Worm (Caenorhabditis elegans) whole organism, L4 larva: ENCODE measurements around the gene his-40.

Source experiments
- F26F4.8 ChIP-seq: fragments of 200-800 bp; sonication (Bioruptor generic); conservative IDR thresholded peaks from 2 replicates; pipeline ENCODE4 v1.3.6; 2022; ENCODE audit warnings: missing genetic modification characterization, missing compliant biosample characterization
- T26A8.4 ChIP-seq: fragments of 200-800 bp; sonication (Bioruptor generic); IDR thresholded peaks from 2 replicates; pipeline ENCODE4 v1.3.6; 2022; ENCODE audit warnings: missing genetic modification characterization, missing compliant biosample characterization
- Y5F2A.4 ChIP-seq: fragments of 200-800 bp; sonication (Bioruptor generic); optimal IDR thresholded peaks from 2 replicates; lab custom pipeline; 2018; ENCODE audit warnings: mild to moderate bottlenecking, missing genetic modification characterization, missing compliant biosample characterization
- ama-1 ChIP-seq: fragments of 150-350 bp; optimal IDR thresholded peaks from 2 replicates; lab custom pipeline; 2014; ENCODE audit warnings: inconsistent platforms, mixed read lengths
- ceh-20 ChIP-seq: fragments of 200-800 bp; sonication (Bioruptor generic); IDR thresholded peaks from 2 replicates; pipeline ENCODE4 v1.3.6; 2022; ENCODE audit warnings: missing genetic modification reagents, missing genetic modification characterization, missing compliant biosample characterization
- ceh-32 ChIP-seq: sonication (generic microtip); optimal IDR thresholded peaks from 2 replicates; lab custom pipeline; 2016; ENCODE audit warnings: mild to moderate bottlenecking, missing genetic modification characterization, missing compliant biosample characterization; ENCODE audit not compliant: poor library complexity
- ctbp-1 ChIP-seq: fragments of 200-800 bp; sonication (Bioruptor generic); IDR thresholded peaks from 2 replicates; pipeline ENCODE4 v1.3.6; 2022; ENCODE audit warnings: missing genetic modification reagents, missing genetic modification characterization, missing compliant biosample characterization
- daf-16 ChIP-seq, 3 experiments: sonication (generic microtip); optimal IDR thresholded peaks; 2 replicates each; lab custom pipeline; 2016 to 2017; ENCODE audit warnings: missing genetic modification characterization in 3 of 3, missing genetic modification reagents in 3 of 3, mild to moderate bottlenecking in 2 of 3, missing compliant biosample characterization in 2 of 3, missing biosample characterization in 1 of 3, moderate library complexity in 1 of 3
- dmd-6 ChIP-seq: fragments of 200-800 bp; sonication (Bioruptor generic); IDR thresholded peaks from 2 replicates; pipeline ENCODE4 v1.3.6; 2022; ENCODE audit warnings: missing genetic modification reagents, missing genetic modification characterization, missing compliant biosample characterization
- dmd-9 ChIP-seq: fragments of 200-800 bp; sonication (Bioruptor generic); IDR thresholded peaks from 2 replicates; pipeline ENCODE4 v1.3.6; 2022; ENCODE audit warnings: missing genetic modification reagents, missing genetic modification characterization, missing compliant biosample characterization
- duxl-1 ChIP-seq: sonication (generic microtip); optimal IDR thresholded peaks from 2 replicates; lab custom pipeline; 2016; ENCODE audit warnings: mild to moderate bottlenecking, missing genetic modification characterization, moderate library complexity, missing compliant biosample characterization; ENCODE audit not compliant: poor library complexity
- dve-1 ChIP-seq: sonication (generic microtip); optimal IDR thresholded peaks from 2 replicates; lab custom pipeline; 2017; ENCODE audit warnings: antibody characterized with exemption, mild to moderate bottlenecking, missing genetic modification characterization, missing compliant biosample characterization; ENCODE audit not compliant: insufficient read depth
- egl-43 ChIP-seq: fragments of 200-800 bp; sonication (Bioruptor generic); IDR thresholded peaks from 2 replicates; pipeline ENCODE4 v1.3.6; 2022; ENCODE audit warnings: missing genetic modification reagents, missing genetic modification characterization, missing compliant biosample characterization
- hlh-11 ChIP-seq: fragments of 200-800 bp; sonication (Bioruptor generic); optimal IDR thresholded peaks from 2 replicates; lab custom pipeline; 2018; ENCODE audit warnings: mild to moderate bottlenecking, missing genetic modification characterization, missing compliant biosample characterization
- lim-7 ChIP-seq: fragments of 200-800 bp; sonication (Bioruptor generic); IDR thresholded peaks from 2 replicates; pipeline ENCODE4 v1.3.6; 2022; ENCODE audit warnings: missing genetic modification characterization, missing compliant biosample characterization
- mdl-1 ChIP-seq, 2 experiments: fragments of 150-350 bp in 1 of 2; sonication (generic microtip) in 1 of 2; optimal IDR thresholded peaks; 2 replicates each; lab custom pipeline; 2014 to 2017; ENCODE audit warnings: missing biosample characterization in 2 of 2, missing genetic modification characterization in 2 of 2
- mdt-29 ChIP-seq: fragments of 200-800 bp; sonication (Bioruptor generic); IDR thresholded peaks from 2 replicates; pipeline ENCODE4 v1.3.6; 2022; ENCODE audit warnings: missing genetic modification reagents, missing genetic modification characterization, missing compliant biosample characterization
- mes-2 ChIP-seq: sonication (generic microtip); optimal IDR thresholded peaks from 2 replicates; lab custom pipeline; 2016; ENCODE audit warnings: missing genotype, mild to moderate bottlenecking, missing genetic modification characterization, missing compliant biosample characterization; ENCODE audit not compliant: poor library complexity, severe bottlenecking
- mxl-3 ChIP-seq: fragments of 200-800 bp; sonication (Bioruptor generic); optimal IDR thresholded peaks from 2 replicates; lab custom pipeline; 2018; ENCODE audit warnings: mild to moderate bottlenecking, missing genetic modification characterization, missing compliant biosample characterization
- nhr-10 ChIP-seq: fragments of 150-350 bp; optimal IDR thresholded peaks from 2 replicates; lab custom pipeline; 2014; ENCODE audit warnings: missing biosample characterization, missing genetic modification characterization
- nhr-102 ChIP-seq: sonication (generic microtip); optimal IDR thresholded peaks from 2 replicates; lab custom pipeline; 2016; ENCODE audit warnings: mild to moderate bottlenecking, missing genetic modification characterization, moderate library complexity, missing compliant biosample characterization
- nhr-25 ChIP-seq: sonication (generic microtip); optimal IDR thresholded peaks from 2 replicates; lab custom pipeline; 2017; ENCODE audit warnings: missing genetic modification characterization, mild to moderate bottlenecking, missing compliant biosample characterization, antibody characterized with exemption, moderate library complexity, borderline replicate concordance; ENCODE audit not compliant: insufficient read depth
- nhr-28 ChIP-seq: fragments of 150-350 bp; optimal IDR thresholded peaks from 2 replicates; lab custom pipeline; 2014; ENCODE audit warnings: missing biosample characterization, missing genetic modification characterization
- nhr-42 ChIP-seq: fragments of 200-800 bp; sonication (Bioruptor generic); IDR thresholded peaks from 2 replicates; pipeline ENCODE4 v1.3.6; 2022; ENCODE audit warnings: missing genetic modification characterization, missing compliant biosample characterization
- nhr-48 ChIP-seq: sonication (generic microtip); optimal IDR thresholded peaks from 2 replicates; lab custom pipeline; 2016; ENCODE audit warnings: mild to moderate bottlenecking, missing genetic modification characterization, missing compliant biosample characterization
- nhr-6 ChIP-seq: fragments of 150-350 bp; optimal IDR thresholded peaks from 2 replicates; lab custom pipeline; 2014; ENCODE audit warnings: missing biosample characterization, missing genetic modification characterization
- nhr-77 ChIP-seq: fragments of 150-350 bp; optimal IDR thresholded peaks from 2 replicates; lab custom pipeline; 2014; ENCODE audit warnings: missing biosample characterization, missing genetic modification characterization
- pha-4 ChIP-seq, 2 experiments: fragments of 150-350 bp in 1 of 2; fragments of 200-800 bp in 1 of 2; sonication (Bioruptor generic) in 1 of 2; IDR thresholded peaks in 1 of 2; optimal IDR thresholded peaks in 1 of 2; 2 replicates each; pipeline versions ENCODE4 v1.3.6 to Lab custom; 2014 to 2022; ENCODE audit warnings: missing genetic modification characterization in 2 of 2, missing genetic modification reagents in 2 of 2, missing biosample characterization in 1 of 2, missing compliant biosample characterization in 1 of 2
- php-3 ChIP-seq: fragments of 200-800 bp; sonication (Bioruptor generic); IDR thresholded peaks from 2 replicates; pipeline ENCODE4 v1.3.6; 2022; ENCODE audit warnings: missing genetic modification reagents, missing genetic modification characterization, missing compliant biosample characterization
- pqm-1 ChIP-seq: sonication (generic microtip); optimal IDR thresholded peaks from 2 replicates; lab custom pipeline; 2017; ENCODE audit warnings: missing biosample characterization, missing genetic modification characterization
- rbr-2 ChIP-seq: sonication (generic microtip); optimal IDR thresholded peaks from 2 replicates; lab custom pipeline; 2016; ENCODE audit warnings: missing genotype, missing genetic modification characterization, missing compliant biosample characterization
- saeg-2 ChIP-seq: fragments of 200-800 bp; sonication (Bioruptor generic); IDR thresholded peaks from 2 replicates; pipeline ENCODE4 v1.3.6; 2022; ENCODE audit warnings: missing genetic modification reagents, missing genetic modification characterization, missing compliant biosample characterization
- sdz-12 ChIP-seq: fragments of 200-800 bp; sonication (Bioruptor generic); optimal IDR thresholded peaks from 2 replicates; lab custom pipeline; 2018; ENCODE audit warnings: mild to moderate bottlenecking, missing genetic modification characterization, missing compliant biosample characterization
- tra-1 ChIP-seq: fragments of 200-800 bp; sonication (Bioruptor generic); IDR thresholded peaks from 2 replicates; pipeline ENCODE4 v1.3.6; 2022; ENCODE audit warnings: missing genetic modification reagents, missing genetic modification characterization, missing compliant biosample characterization
- unc-62 ChIP-seq, 3 experiments: fragments of 150-350 bp in 1 of 3; sonication (generic microtip); optimal IDR thresholded peaks in 2 of 3; peaks in 1 of 3; 1 replicate in 1 of 3; 2 replicates in 2 of 3; lab custom pipeline; 2014 to 2017; ENCODE audit warnings: missing biosample characterization in 3 of 3, missing genetic modification characterization in 3 of 3, missing genetic modification reagents in 3 of 3, missing genotype in 1 of 3
- vab-7 ChIP-seq: fragments of 200-800 bp; sonication (Bioruptor generic); IDR thresholded peaks from 2 replicates; pipeline ENCODE4 v1.3.6; 2022; ENCODE audit warnings: missing genetic modification reagents, missing genetic modification characterization, missing compliant biosample characterization
- ztf-11 ChIP-seq: fragments of 150-350 bp; optimal IDR thresholded peaks from 2 replicates; lab custom pipeline; 2014; ENCODE audit warnings: missing biosample characterization, missing genetic modification characterization

Gene his-40

ce11 chrX:7315329-7315728, 5.4 kb downstream of the his-40 start, which contains the start of gene spp-3 (continued):
- peak; percentile 24 for TF ChIP-seq mxl-3 (GFP tag; lab: Kevin White, UChicago)
- TF ChIP-seq sdz-12 (GFP tag; lab: Kevin White, UChicago) = no peak
- TF ChIP-seq ctbp-1 (GFP tag; lab: Robert Waterston, UW) = no peak
- TF ChIP-seq php-3 (GFP tag; lab: Robert Waterston, UW) = peak; percentile 89
- TF ChIP-seq dmd-9 (GFP tag; lab: Robert Waterston, UW) = no peak
- no peak for TF ChIP-seq duxl-1 (tag; lab: Kevin White, UChicago)
- TF ChIP-seq ceh-32 (tag; lab: Kevin White, UChicago) = no peak
- peak; percentile 73 for TF ChIP-seq hlh-11
- no peak for TF ChIP-seq ztf-11 (tag; lab: Kevin White, UChicago)
- 0 out of 2 replicates have a peak, but pooled peaks have one; percentile 45 for TF ChIP-seq tra-1 (GFP tag; lab: Robert Waterston, UW)
- TF ChIP-seq nhr-48 (tag; lab: Kevin White, UChicago) = peak; percentile 43
- TF ChIP-seq mdl-1 (tag; optimal IDR thresholded peaks at IDR 0.05; lab: Kevin White, UChicago) = peak in 1 of 2 experiments; percentile 60
- TF ChIP-seq egl-43 (GFP tag; lab: Robert Waterston, UW) = no peak

DNA sequence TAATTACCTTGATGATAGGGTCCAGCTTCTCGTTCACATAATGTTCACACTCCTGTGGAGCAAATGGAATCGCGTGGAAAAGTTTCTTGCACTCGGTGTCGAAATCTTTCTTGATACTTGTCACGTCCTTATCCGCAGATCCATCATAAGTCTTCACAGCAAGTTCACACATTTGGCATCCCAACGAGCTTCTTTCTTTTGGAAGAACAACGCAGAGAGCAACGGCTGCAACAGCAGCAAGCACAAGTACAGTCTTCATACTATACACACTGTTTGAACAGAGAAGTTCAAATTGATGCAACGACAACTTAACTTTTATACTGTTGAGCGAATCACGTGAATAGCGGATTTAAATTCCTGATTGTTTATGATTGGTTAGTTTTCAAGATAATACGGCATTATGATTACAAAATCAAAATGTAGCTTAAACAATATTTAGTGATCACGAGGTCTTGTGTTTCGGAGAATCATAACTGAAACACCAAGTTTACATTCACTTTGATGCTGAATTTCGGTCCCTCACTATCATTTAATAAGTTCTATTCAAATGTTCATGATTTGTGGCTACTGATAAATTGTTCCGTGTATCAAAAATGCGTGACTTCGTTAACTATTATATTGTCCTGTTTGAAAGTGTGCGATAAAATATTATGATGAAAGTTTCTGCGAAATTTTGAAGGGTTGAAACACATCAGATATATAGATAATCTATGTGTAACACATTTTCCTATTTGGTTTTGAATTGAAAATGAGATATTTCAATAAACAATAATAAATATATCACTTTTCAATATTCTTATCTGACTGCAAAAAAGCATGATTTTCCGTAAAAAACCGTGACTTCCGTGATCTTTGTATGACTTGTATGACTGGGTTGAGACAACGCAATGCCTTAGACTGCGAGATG, 6.8 kb downstream of the his-40 start, which contains the start of the genes spp-2 and spp-6:
Gene spp-2, minus strand, starts transcription at position 334 of the 907 bp plus-strand sequence.
Gene spp-6, plus strand, starts transcription at position 857 of the 907 bp plus-strand sequence.
- peak; percentile 96 for TF ChIP-seq pqm-1 (tag; lab: Kevin White, UChicago)
- TF ChIP-seq rbr-2 (tag; lab: Kevin White, UChicago) = no peak
- no peak for TF ChIP-seq Y5F2A.4 (GFP tag; lab: Kevin White, UChicago)
- peak; percentile 29 for TF ChIP-seq mes-2
- peak; percentile 16; the same call in 1 of the 2 replicates for TF ChIP-seq pha-4 (GFP tag; IDR thresholded peaks at IDR 0.05; lab: Robert Waterston, UW)
- TF ChIP-seq pha-4 (tag; optimal IDR thresholded peaks at IDR 0.05; lab: Kevin White, UChicago) = no peak
- TF ChIP-seq unc-62 (GFP tag; optimal IDR thresholded peaks at IDR 0.05 in 1 of 2; lab: Kevin White, UChicago) = peak in 1 of 2 experiments; percentile 88
- TF ChIP-seq unc-62 (tag; optimal IDR thresholded peaks at IDR 0.05; lab: Kevin White, UChicago) = no peak
- peak; percentile 7 for TF ChIP-seq ama-1 (lab: Kevin White, UChicago)
- peak; percentile 86 for TF ChIP-seq dve-1
- peak; percentile 12 for TF ChIP-seq nhr-10 (tag; lab: Kevin White, UChicago)
- peak; percentile 55; the same call in 1 of the 2 replicates for TF ChIP-seq ceh-20 (GFP tag; lab: Robert Waterston, UW)
- peak; percentile 38 for TF ChIP-seq nhr-28 (tag; lab: Kevin White, UChicago)
- no peak for TF ChIP-seq nhr-42 (GFP tag; lab: Robert Waterston, UW)
- TF ChIP-seq hlh-11 = peak; percentile 65
- TF ChIP-seq dmd-6 (GFP tag; lab: Robert Waterston, UW) = peak; percentile 76
- peak; percentile 10 for TF ChIP-seq nhr-102 (tag; lab: Kevin White, UChicago)
- no peak for TF ChIP-seq nhr-25 (tag; lab: Kevin White, UChicago)
- peak; percentile 75; the same call in 1 of the 2 replicates for TF ChIP-seq saeg-2 (GFP tag; lab: Robert Waterston, UW)
- no peak for TF ChIP-seq daf-16 (GFP tag; optimal IDR thresholded peaks at IDR 0.05; lab: Kevin White, UChicago)
- TF ChIP-seq daf-16 (tag; optimal IDR thresholded peaks at IDR 0.05; lab: Kevin White, UChicago) = peak; percentile 89
- TF ChIP-seq vab-7 (GFP tag; lab: Robert Waterston, UW) = no peak
- peak; percentile 0 for TF ChIP-seq nhr-77 (tag; lab: Kevin White, UChicago)
- TF ChIP-seq T26A8.4 (GFP tag; lab: Robert Waterston, UW) = peak; percentile 63; the same call in 1 of the 2 replicates
- TF ChIP-seq lim-7 (GFP tag; lab: Robert Waterston, UW) = no peak
- no peak for TF ChIP-seq F26F4.8
- peak; percentile 21; the same call in 1 of the 2 replicates for TF ChIP-seq mdt-29 (GFP tag; lab: Robert Waterston, UW)
- peak; percentile 53 for TF ChIP-seq nhr-6
